Fruit fly (Drosophila melanogaster) whole organism, embryonic: Measurements from ENCODE around the gene dpr2.

Experiments
- CG10147 ChIP-seq: fragments of 200-800 bp; sonication (Bioruptor generic); optimal IDR thresholded peaks from 2 replicates; lab custom pipeline; 2019; ENCODE audit warnings: missing biosample characterization, mild to moderate bottlenecking, missing genetic modification characterization, moderate library complexity
- CG11456 ChIP-seq: fragments of 200-800 bp; sonication (Bioruptor generic); IDR thresholded peaks from 3 replicates; pipeline ENCODE4 v1.3.6; 2022; ENCODE audit warnings: missing biosample characterization, missing genetic modification characterization
- CG1233 ChIP-seq: fragments of 200-800 bp; sonication (Bioruptor generic); optimal IDR thresholded peaks from 4 replicates; lab custom pipeline; 2018; ENCODE audit warnings: missing biosample characterization, mild to moderate bottlenecking, missing genetic modification characterization
- CG13287 ChIP-seq: fragments of 200-800 bp; sonication (Bioruptor generic); IDR thresholded peaks from 2 replicates; pipeline ENCODE4 v1.3.6; 2022; ENCODE audit warnings: missing biosample characterization, missing genetic modification characterization; ENCODE audit not compliant: partially characterized antibody
- CG14441 ChIP-seq: fragments of 200-800 bp; sonication (Bioruptor generic); IDR thresholded peaks from 2 replicates; pipeline ENCODE4 v1.3.6; 2022; ENCODE audit warnings: missing biosample characterization, missing genetic modification characterization
- CG15011 ChIP-seq: fragments of 200-800 bp; sonication (Bioruptor generic); optimal IDR thresholded peaks from 3 replicates; lab custom pipeline; 2018; ENCODE audit warnings: missing biosample characterization, mild to moderate bottlenecking, missing genetic modification characterization
- CG18262 ChIP-seq: fragments of 200-800 bp; optimal IDR thresholded peaks from 3 replicates; lab custom pipeline; 2019; ENCODE audit warnings: missing biosample characterization, mild to moderate bottlenecking, missing genetic modification characterization, moderate library complexity
- CG2678 ChIP-seq: fragments of 200-800 bp; sonication (Bioruptor generic); optimal IDR thresholded peaks from 3 replicates; lab custom pipeline; 2019; ENCODE audit warnings: missing biosample characterization, mild to moderate bottlenecking, missing genetic modification characterization, moderate library complexity
- CG2875 ChIP-seq: fragments of 200-800 bp; sonication (Bioruptor generic); optimal IDR thresholded peaks from 2 replicates; lab custom pipeline; 2017; ENCODE audit warnings: missing biosample characterization, mild to moderate bottlenecking, missing genetic modification characterization, missing genetic modification reagents
- CG30431 ChIP-seq: fragments of 200-800 bp; sonication (Bioruptor generic); optimal IDR thresholded peaks from 2 replicates; lab custom pipeline; 2017; ENCODE audit warnings: missing biosample characterization, missing genetic modification characterization
- CG34422 ChIP-seq: fragments of 200-800 bp; sonication (Bioruptor generic); IDR thresholded peaks from 3 replicates; pipeline ENCODE4 v1.3.6; 2022; ENCODE audit warnings: missing biosample characterization, missing genetic modification characterization
- CG6175 ChIP-seq: fragments of 200-800 bp; sonication (Bioruptor generic); IDR thresholded peaks from 3 replicates; pipeline ENCODE4 v1.3.6; 2022; ENCODE audit warnings: missing biosample characterization, missing genetic modification characterization
- CG6254 ChIP-seq: fragments of 200-800 bp; sonication (Bioruptor generic); optimal IDR thresholded peaks from 3 replicates; lab custom pipeline; 2017; ENCODE audit warnings: mild to moderate bottlenecking, missing biosample characterization, missing genetic modification reagents, missing genetic modification characterization
- CG8089 ChIP-seq: fragments of 200-800 bp; sonication (Bioruptor generic); optimal IDR thresholded peaks from 3 replicates; lab custom pipeline; 2016; ENCODE audit warnings: missing biosample characterization, missing genetic modification characterization
- CG8478 ChIP-seq: fragments of >200 bp; optimal IDR thresholded peaks from 2 replicates; lab custom pipeline; 2018
- CG9609 ChIP-seq: fragments of 200-800 bp; sonication (Bioruptor generic); optimal IDR thresholded peaks from 3 replicates; lab custom pipeline; 2016; ENCODE audit warnings: missing biosample characterization, missing genetic modification characterization
- D19A ChIP-seq: fragments of 200-800 bp; optimal IDR thresholded peaks from 3 replicates; lab custom pipeline; 2019; ENCODE audit warnings: missing biosample characterization, mild to moderate bottlenecking, missing genetic modification characterization, moderate library complexity
- Dad ChIP-seq: fragments of 200-800 bp; sonication (Bioruptor generic); optimal IDR thresholded peaks from 3 replicates; lab custom pipeline; 2016; ENCODE audit warnings: missing biosample characterization, missing genetic modification characterization
- E2f2 ChIP-seq: fragments of 200-800 bp; sonication (Bioruptor generic); IDR thresholded peaks from 2 replicates; pipeline ENCODE4 v1.3.6; 2022; ENCODE audit warnings: missing biosample characterization, missing genetic modification characterization
- Ets65A ChIP-seq: fragments of 200-800 bp; sonication (Bioruptor generic); peaks from one replicate; lab custom pipeline; 2016; ENCODE audit warnings: missing biosample characterization, missing genetic modification characterization
- Fer1 ChIP-seq: fragments of 200-800 bp; sonication (Bioruptor generic); optimal IDR thresholded peaks from 2 replicates; lab custom pipeline; 2017; ENCODE audit warnings: missing biosample characterization, mild to moderate bottlenecking, missing genetic modification characterization
- Hr3 ChIP-seq: fragments of 200-800 bp; sonication (Bioruptor generic); optimal IDR thresholded peaks from 3 replicates; lab custom pipeline; 2016; ENCODE audit warnings: missing biosample characterization, missing genetic modification characterization
- Hsf ChIP-seq: fragments of 200-800 bp; sonication (Bioruptor generic); optimal IDR thresholded peaks from 3 replicates; lab custom pipeline; 2016; ENCODE audit warnings: missing biosample characterization, missing genetic modification characterization
- MTF-1 ChIP-seq: fragments of 200-800 bp; sonication (Bioruptor generic); optimal IDR thresholded peaks from 2 replicates; lab custom pipeline; 2018; ENCODE audit warnings: missing biosample characterization, mild to moderate bottlenecking, missing genetic modification characterization, borderline replicate concordance
- Mad ChIP-seq: fragments of 200-800 bp; sonication (Bioruptor generic); optimal IDR thresholded peaks from 2 replicates; lab custom pipeline; 2016; ENCODE audit warnings: missing biosample characterization, missing genetic modification characterization
- NC2β ChIP-seq: fragments of 200-800 bp; sonication (Bioruptor generic); optimal IDR thresholded peaks from 2 replicates; lab custom pipeline; 2016; ENCODE audit warnings: missing biosample characterization, missing genetic modification characterization
- Neu2 ChIP-seq: fragments of 200-800 bp; sonication (Bioruptor generic); optimal IDR thresholded peaks from 3 replicates; lab custom pipeline; 2016; ENCODE audit warnings: missing biosample characterization, missing genetic modification characterization, borderline replicate concordance
- Nf-YC ChIP-seq: fragments of 200-800 bp; optimal IDR thresholded peaks from 3 replicates; lab custom pipeline; 2019; ENCODE audit warnings: missing biosample characterization, mild to moderate bottlenecking, missing genetic modification characterization, moderate library complexity
- Opbp ChIP-seq: fragments of 200-800 bp; sonication (Bioruptor generic); IDR thresholded peaks from 3 replicates; pipeline ENCODE4 v1.3.6; 2022; ENCODE audit warnings: missing biosample characterization, missing genetic modification characterization; ENCODE audit not compliant: partially characterized antibody
- Ptx1 ChIP-seq: fragments of 200-800 bp; sonication (Bioruptor generic); IDR thresholded peaks from 2 replicates; pipeline ENCODE4 v1.3.6; 2022; ENCODE audit warnings: missing biosample characterization, missing genetic modification characterization
- Xbp1 ChIP-seq: fragments of 200-800 bp; sonication (Bioruptor generic); optimal IDR thresholded peaks from 3 replicates; lab custom pipeline; 2016; ENCODE audit warnings: missing biosample characterization, mild to moderate bottlenecking, missing genetic modification characterization
- cato ChIP-seq: fragments of 200-800 bp; sonication (Bioruptor generic); optimal IDR thresholded peaks from 2 replicates; lab custom pipeline; 2016; ENCODE audit warnings: missing biosample characterization, missing genetic modification characterization, borderline replicate concordance
- chif ChIP-seq, 2 experiments: fragments of 200-800 bp; sonication (Bioruptor generic); optimal IDR thresholded peaks; 3 replicates each; lab custom pipeline; 2016; ENCODE audit warnings: missing biosample characterization in 2 of 2, missing genetic modification characterization in 2 of 2
- dati ChIP-seq: fragments of 200-800 bp; sonication (Bioruptor generic); IDR thresholded peaks from 2 replicates; pipeline ENCODE4 v1.3.6; 2022; ENCODE audit warnings: missing biosample characterization, missing genetic modification characterization
- fd96Cb ChIP-seq: fragments of 200-800 bp; sonication (Bioruptor generic); optimal IDR thresholded peaks from 2 replicates; lab custom pipeline; 2018; ENCODE audit warnings: missing biosample characterization, mild to moderate bottlenecking, missing genetic modification characterization, moderate library complexity
- gcm ChIP-seq: fragments of 200-800 bp; sonication (Bioruptor generic); optimal IDR thresholded peaks from 2 replicates; lab custom pipeline; 2019; ENCODE audit warnings: missing biosample characterization, mild to moderate bottlenecking, missing genetic modification characterization, moderate library complexity
- grn ChIP-seq: fragments of 200-800 bp; sonication (Bioruptor generic); optimal IDR thresholded peaks from 3 replicates; lab custom pipeline; 2017; ENCODE audit warnings: missing biosample characterization, missing genetic modification characterization
- lbe ChIP-seq: fragments of 200-800 bp; sonication (Bioruptor generic); optimal IDR thresholded peaks from 2 replicates; lab custom pipeline; 2016; ENCODE audit warnings: missing biosample characterization, mild to moderate bottlenecking, missing genetic modification characterization
- nmo ChIP-seq: fragments of 200-800 bp; sonication (Bioruptor generic); optimal IDR thresholded peaks from 2 replicates; lab custom pipeline; 2018; ENCODE audit warnings: missing biosample characterization, mild to moderate bottlenecking, missing genetic modification characterization, moderate library complexity
- onecut ChIP-seq: fragments of 200-800 bp; sonication (Bioruptor generic); IDR thresholded peaks from 2 replicates; pipeline ENCODE4 v1.3.6; 2022; ENCODE audit warnings: missing biosample characterization, missing genetic modification characterization
- pfk ChIP-seq: fragments of 200-800 bp; sonication (Bioruptor generic); optimal IDR thresholded peaks from 2 replicates; lab custom pipeline; 2018; ENCODE audit warnings: missing biosample characterization, mild to moderate bottlenecking, missing genetic modification characterization, moderate library complexity
- pnt ChIP-seq: fragments of 200-800 bp; sonication (Bioruptor generic); optimal IDR thresholded peaks from 3 replicates; lab custom pipeline; 2016; ENCODE audit warnings: missing biosample characterization, missing genetic modification characterization
- row ChIP-seq: fragments of 200-800 bp; sonication (Bioruptor generic); IDR thresholded peaks from 3 replicates; pipeline ENCODE4 v1.3.6; 2022; ENCODE audit warnings: missing biosample characterization, missing genetic modification characterization
- run ChIP-seq: fragments of 200-800 bp; sonication (Bioruptor generic); optimal IDR thresholded peaks from 3 replicates; lab custom pipeline; 2018; ENCODE audit warnings: missing biosample characterization, mild to moderate bottlenecking, missing genetic modification characterization
- sima ChIP-seq: fragments of 200-800 bp; sonication (Bioruptor generic); optimal IDR thresholded peaks from 2 replicates; lab custom pipeline; 2016; ENCODE audit warnings: missing biosample characterization, missing genetic modification characterization
- slp2 ChIP-seq: fragments of 200-800 bp; sonication (Bioruptor generic); optimal IDR thresholded peaks from 2 replicates; lab custom pipeline; 2016; ENCODE audit warnings: missing biosample characterization, missing genetic modification characterization
- so ChIP-seq: fragments of 200-800 bp; sonication (Bioruptor generic); IDR thresholded peaks from 3 replicates; pipeline ENCODE4 v1.3.6; 2022; ENCODE audit warnings: missing biosample characterization, missing genetic modification characterization
- tgo ChIP-seq: fragments of 200-800 bp; sonication (Bioruptor generic); IDR thresholded peaks from 3 replicates; pipeline ENCODE4 v1.3.6; 2022; ENCODE audit warnings: missing biosample characterization, missing genetic modification characterization
- tio ChIP-seq: fragments of 200-800 bp; sonication (Bioruptor generic); optimal IDR thresholded peaks from 2 replicates; lab custom pipeline; 2017; ENCODE audit warnings: missing biosample characterization, missing genetic modification characterization, inconsistent platforms
- trem ChIP-seq: fragments of 200-800 bp; optimal IDR thresholded peaks from 3 replicates; lab custom pipeline; 2019; ENCODE audit warnings: missing biosample characterization, mild to moderate bottlenecking, missing genetic modification characterization, moderate library complexity
- unpg ChIP-seq: fragments of 200-800 bp; sonication (Bioruptor generic); optimal IDR thresholded peaks from 3 replicates; lab custom pipeline; 2018; ENCODE audit warnings: missing biosample characterization, mild to moderate bottlenecking, missing genetic modification characterization, moderate library complexity
- vvl ChIP-seq: fragments of 200-800 bp; sonication (Bioruptor generic); IDR thresholded peaks from 2 replicates; pipeline ENCODE4 v1.3.6; 2022; ENCODE audit warnings: missing biosample characterization, missing genetic modification characterization

dpr2 gene

DNA sequence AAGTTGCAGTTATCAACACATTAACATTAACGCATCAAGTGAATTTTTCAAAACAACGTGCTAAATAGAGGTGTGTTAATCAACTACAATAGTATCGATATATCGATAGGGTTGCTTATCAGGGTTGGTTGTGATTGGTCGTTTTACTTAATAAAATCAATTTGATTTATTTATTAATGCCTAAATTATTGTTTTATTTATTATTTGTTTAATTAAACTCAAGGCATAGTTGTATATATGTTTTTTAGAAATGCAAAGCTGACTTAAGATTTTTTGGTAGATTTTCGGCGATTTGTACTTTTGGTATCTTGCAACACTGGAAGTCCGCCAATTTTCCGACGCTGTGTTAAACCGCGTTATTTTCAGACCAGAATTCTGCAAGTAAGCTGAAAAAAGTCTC lies 47.0 kb upstream of the dpr2 start, which contains the start of the genes Art8 and dUTPase (continued):
- TF ChIP-seq CG2678 (tag; lab: Kevin White, UChicago) (no peak), Hsf (peak; percentile 77), CG34422 (peak; percentile 67; the same call in 2 of the 3 replicates), E2f2 (peak; percentile 89), CG15011 (GFP tag; lab: Kevin White, UChicago) (peak; percentile 5), CG10147 (GFP tag; lab: Kevin White, UChicago) (no peak), CG1233 (GFP tag; lab: Kevin White, UChicago) (peak; percentile 56), so (GFP tag; lab: Robert Waterston, UW) (no peak), CG18262 (tag; lab: Kevin White, UChicago) (peak; percentile 75), dati (GFP tag; lab: Robert Waterston, UW) (no peak), CG6175 (GFP tag; lab: Robert Waterston, UW) (no peak), Hr3 (GFP tag; lab: Kevin White, UChicago) (peak; percentile 75), gcm (GFP tag; lab: Kevin White, UChicago) (peak; percentile 58), lbe (GFP tag; lab: Kevin White, UChicago) (peak; percentile 85), Ets65A (GFP tag; lab: Kevin White, UChicago) (peak; percentile 94), pnt (GFP tag; lab: Kevin White, UChicago) (no peak), Opbp (peak; percentile 81), pfk (GFP tag; lab: Kevin White, UChicago) (no peak), Mad (GFP tag; lab: Kevin White, UChicago) (peak; percentile 32), CG6254 (GFP tag; lab: Kevin White, UChicago) (no peak), D19A (tag; lab: Kevin White, UChicago) (peak; percentile 56), Fer1 (GFP tag; lab: Kevin White, UChicago) (peak; percentile 73), chif (GFP tag; optimal IDR thresholded peaks at IDR 0.05; lab: Kevin White, UChicago) (peak in 1 of 2 experiments; percentile 27), Neu2 (no peak), MTF-1 (no peak), grn (GFP tag; lab: Kevin White, UChicago) (peak; percentile 26), CG2875 (no peak), Ptx1 (GFP tag; lab: Robert Waterston, UW) (peak; percentile 83), CG8089 (GFP tag; lab: Kevin White, UChicago) (no peak), CG8478 (lab: Kevin White, UChicago) (no peak), CG13287 (peak; percentile 97), nmo (GFP tag; lab: Kevin White, UChicago) (peak; percentile 86), tio (peak; percentile 53), NC2β (GFP tag; lab: Kevin White, UChicago) (peak; percentile 30), trem (tag; lab: Kevin White, UChicago) (peak; percentile 92), unpg (GFP tag; lab: Kevin White, UChicago) (peak; percentile 75), run (tag; lab: Kevin White, UChicago) (no peak), sima (GFP tag; lab: Kevin White, UChicago) (no peak), vvl (GFP tag; lab: Robert Waterston, UW) (peak; percentile 76), row (GFP tag; lab: Robert Waterston, UW) (peak; percentile 84), slp2 (GFP tag; lab: Kevin White, UChicago) (peak; percentile 29), CG11456 (GFP tag; lab: Robert Waterston, UW) (0 out of 3 replicates have a peak, but pooled peaks have one; percentile 23), onecut (GFP tag; lab: Robert Waterston, UW) (no peak), CG30431 (GFP tag; lab: Kevin White, UChicago) (peak; percentile 25), CG14441 (GFP tag; lab: Robert Waterston, UW) (peak; percentile 48), Nf-YC (tag; lab: Kevin White, UChicago) (peak; percentile 91), Dad (GFP tag; lab: Kevin White, UChicago) (peak; percentile 51), tgo (peak; percentile 42), fd96Cb (tag; lab: Kevin White, UChicago) (peak; percentile 34), CG9609 (no peak), Xbp1 (peak; percentile 79), cato (GFP tag; lab: Kevin White, UChicago) (peak; percentile 57)
